Fruit fly (Drosophila melanogaster): ENCODE measurements around the gene CG46439.

CG46439 gene

dm6 chr3L:11119396-11119900 lies 23.4 kb upstream of the CG46439 start:
- no peak for TF ChIP-seq noc (tag; optimal IDR thresholded peaks at IDR 0.05)

- peak; percentile 38 for TF ChIP-seq noc (tag; optimal IDR thresholded peaks at IDR 0.05)
Measured at dm6 chr3L:11118627-11119395, 22.8 kb upstream of the CG46439 start.

DNA sequence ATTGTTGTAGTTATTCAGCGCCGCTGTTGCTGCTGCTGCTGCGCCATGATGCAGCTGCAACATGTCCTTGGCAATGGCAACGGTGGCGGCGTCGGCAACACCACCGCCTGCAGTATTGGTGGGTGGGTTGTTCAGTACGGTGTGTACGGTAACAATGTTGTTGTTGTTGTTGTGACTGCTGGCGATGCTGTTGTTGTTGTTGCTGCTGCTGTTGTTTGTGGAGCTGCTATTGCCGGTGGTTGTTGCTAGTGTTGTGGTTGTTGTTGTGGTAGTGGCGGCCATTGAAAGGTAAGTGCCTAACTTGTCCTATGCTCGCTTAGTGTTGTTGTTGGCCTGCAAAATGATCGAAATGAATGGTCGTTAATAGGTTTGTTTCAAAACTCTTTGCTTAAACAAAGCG lies 21.7 kb upstream of the CG46439 start:
- TF ChIP-seq noc (tag; optimal IDR thresholded peaks at IDR 0.05) = no peak

dm6 chr3L:11113198-11114197 lies 17.5 kb upstream of the CG46439 start, which contains the start of gene Sod1:
Gene Sod1 (minus strand): TSS chr3L:11113740.
- peak; percentile 44 for TF ChIP-seq noc (tag; optimal IDR thresholded peaks at IDR 0.05)

DNA sequence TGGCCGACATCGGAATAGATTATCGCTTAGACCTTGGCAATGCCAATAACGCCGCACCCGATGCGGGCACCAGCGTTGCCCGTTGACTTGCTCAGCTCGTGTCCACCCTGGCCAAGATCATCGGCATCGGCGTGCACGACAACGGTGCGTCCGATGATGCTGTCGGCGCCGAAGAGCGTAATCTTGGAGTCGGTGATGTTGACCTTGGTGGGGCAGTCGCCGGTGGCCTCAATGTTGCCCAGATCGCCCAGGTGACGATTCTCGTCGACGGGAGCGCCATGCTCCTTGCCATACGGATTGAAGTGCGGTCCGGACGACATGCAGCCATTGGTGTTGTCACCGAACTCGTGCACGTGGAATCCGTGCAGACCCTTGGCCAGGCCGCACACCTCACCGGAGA lies 16.4 kb upstream of the CG46439 start:
- no peak for TF ChIP-seq noc (tag; optimal IDR thresholded peaks at IDR 0.05)

DNA sequence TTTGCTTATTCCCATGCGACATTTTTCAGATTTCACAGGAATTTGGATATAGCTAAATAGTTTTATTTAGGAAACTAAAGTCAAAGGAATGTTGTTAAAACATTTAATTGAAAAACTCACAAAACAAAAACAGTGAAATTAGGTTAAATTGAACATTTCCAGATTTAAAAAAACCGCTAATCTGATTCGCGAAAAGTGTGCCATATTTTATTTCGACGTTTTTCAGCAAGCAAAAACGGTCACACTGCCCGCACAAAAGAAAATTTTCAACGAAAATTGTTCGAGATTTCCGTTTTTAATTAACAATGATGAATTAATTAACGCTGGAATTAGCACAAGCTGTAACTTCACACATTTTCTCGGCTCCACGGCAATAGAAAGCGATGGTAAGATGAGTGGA lies 13.4 kb upstream of the CG46439 start, which contains the start of the genes CG34012 and emei:
TSS of gene CG34012 (minus strand) at position 52 of the 400 bp plus-strand sequence.
TSS of gene emei (plus strand) at position 237 of the 400 bp plus-strand sequence.
- no peak for TF ChIP-seq noc (tag; optimal IDR thresholded peaks at IDR 0.05)

- TF ChIP-seq noc (tag; optimal IDR thresholded peaks at IDR 0.05) = no peak
Measured at dm6 chr3L:11107935-11108334, 11.9 kb upstream of the CG46439 start, which contains the start of gene CG12522. Gene CG12522 (plus strand): TSS chr3L:11108235.

DNA sequence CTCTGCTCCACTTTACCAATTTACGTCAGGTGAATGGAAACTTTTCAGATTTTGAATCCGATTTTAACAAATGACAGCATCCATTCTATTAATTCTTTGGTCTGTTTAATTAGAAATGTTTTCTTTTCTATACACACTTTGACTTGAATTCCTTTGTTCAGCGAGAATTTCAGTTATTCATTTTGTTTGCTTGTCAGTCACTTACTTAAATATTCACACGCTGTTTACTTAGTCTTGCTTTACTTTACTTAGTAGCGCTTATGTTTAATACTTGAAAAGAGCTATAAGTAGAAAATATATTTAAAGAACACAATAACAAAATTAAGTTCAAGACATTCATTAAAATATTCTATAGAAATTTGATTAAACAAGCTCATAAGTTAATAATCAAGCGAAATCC lies 11.4 kb upstream of the CG46439 start, which contains the start of gene CG32073:
TSS of gene CG32073 (minus strand) at position 151 of the 400 bp plus-strand sequence.
- no peak for TF ChIP-seq noc (tag; optimal IDR thresholded peaks at IDR 0.05)

- no peak for TF ChIP-seq noc (tag; optimal IDR thresholded peaks at IDR 0.05)
Measured at dm6 chr3L:11103773-11104172, 7.7 kb upstream of the CG46439 start, which contains the start of gene CG32071. Gene CG32071 (minus strand): TSS chr3L:11103873.

DNA sequence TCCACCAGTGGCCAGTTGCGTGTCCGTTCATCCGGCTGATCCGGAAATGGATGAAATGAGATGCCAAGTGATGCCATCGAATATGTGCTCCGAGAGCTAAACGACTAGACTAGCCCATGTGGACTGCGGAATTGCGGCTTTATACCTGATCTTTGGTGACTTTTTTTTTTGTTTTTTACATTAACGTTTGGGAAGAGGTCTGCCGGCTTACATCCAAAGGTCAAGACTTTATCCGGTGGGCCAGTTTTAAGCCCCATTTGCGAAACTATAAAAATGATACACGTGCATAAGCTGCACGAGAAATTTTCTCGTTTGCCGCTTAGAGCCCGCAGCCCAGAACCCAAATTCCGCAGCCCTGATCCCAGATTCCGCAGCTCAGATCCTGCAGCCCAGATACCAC lies 6.9 kb upstream of the CG46439 start, which contains the start of gene Elo68alpha:
TSS of gene Elo68alpha (minus strand) at position 101 of the 400 bp plus-strand sequence.
- no peak for TF ChIP-seq noc (tag; optimal IDR thresholded peaks at IDR 0.05)

DNA sequence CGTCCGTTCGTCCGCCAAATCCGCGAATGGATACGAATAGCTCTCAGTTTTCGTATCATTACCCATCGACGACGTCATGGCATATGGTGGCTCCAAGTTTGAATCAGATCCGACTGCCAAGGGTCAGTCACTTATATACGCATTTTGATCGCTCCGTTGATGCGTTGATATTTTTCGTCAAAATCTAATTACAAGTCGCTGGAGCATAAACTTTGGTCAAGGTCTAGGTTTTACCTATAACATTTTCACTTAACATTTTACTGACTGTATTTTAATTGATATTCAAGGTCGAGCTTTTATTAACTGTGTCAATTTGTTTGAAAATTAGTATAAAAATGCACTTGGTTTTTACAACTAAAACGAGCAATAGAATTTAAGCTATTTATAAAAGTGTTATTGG lies 5.6 kb upstream of the CG46439 start, which contains the start of gene Elo68beta:
TSS of gene Elo68beta (minus strand) at position 101 of the 400 bp plus-strand sequence.
- TF ChIP-seq noc (tag; optimal IDR thresholded peaks at IDR 0.05) = no peak

DNA sequence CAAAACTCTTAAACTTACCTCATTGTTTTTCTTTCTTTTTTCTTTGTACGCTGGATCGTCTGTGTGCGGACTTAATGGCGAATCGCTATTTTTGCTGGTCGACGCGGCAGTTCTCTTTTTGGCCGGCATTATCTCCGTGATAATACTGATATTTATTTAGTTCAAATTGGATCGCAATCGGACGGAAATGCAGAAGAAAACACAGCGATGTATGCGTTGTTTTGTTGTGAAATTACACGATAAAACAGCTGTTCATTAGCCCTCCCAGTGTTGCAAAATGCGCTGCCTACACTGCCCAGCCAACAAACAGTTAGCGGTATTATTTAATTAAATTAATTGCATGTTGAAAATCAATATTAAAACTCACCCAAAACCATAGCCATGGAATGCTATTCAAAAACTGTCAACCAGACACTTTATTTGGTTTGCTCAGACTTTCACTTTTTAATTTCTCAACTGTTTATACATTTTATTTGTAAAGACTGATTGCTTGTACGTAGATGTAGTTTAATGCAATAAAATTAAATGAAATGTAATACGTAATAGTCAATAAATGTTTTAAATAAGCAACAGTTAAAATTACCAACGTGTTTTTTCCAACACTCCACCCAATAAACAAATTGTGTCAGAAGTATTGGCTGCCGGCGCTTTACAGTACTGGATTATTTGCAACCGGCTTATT lies 2.1 kb upstream of the CG46439 start, which contains the start of the genes Irbp18 and APP-BP1:
TSS of gene Irbp18 (minus strand) at position 205 of the 682 bp plus-strand sequence.
TSS of gene APP-BP1 (plus strand) at position 431 of the 682 bp plus-strand sequence.
- TF ChIP-seq noc (tag; optimal IDR thresholded peaks at IDR 0.05) = peak; percentile 94

dm6 chr3L:11094279-11094678 lies 1.8 kb downstream of the CG46439 start:
- TF ChIP-seq noc (tag; optimal IDR thresholded peaks at IDR 0.05) = no peak

- TF ChIP-seq noc (tag; optimal IDR thresholded peaks at IDR 0.05) = peak; percentile 18
Measured at dm6 chr3L:11093046-11093520, 3.0 kb downstream of the CG46439 start, which contains the start of gene JIL-1. Gene JIL-1 (minus strand): TSS chr3L:11093193.

DNA sequence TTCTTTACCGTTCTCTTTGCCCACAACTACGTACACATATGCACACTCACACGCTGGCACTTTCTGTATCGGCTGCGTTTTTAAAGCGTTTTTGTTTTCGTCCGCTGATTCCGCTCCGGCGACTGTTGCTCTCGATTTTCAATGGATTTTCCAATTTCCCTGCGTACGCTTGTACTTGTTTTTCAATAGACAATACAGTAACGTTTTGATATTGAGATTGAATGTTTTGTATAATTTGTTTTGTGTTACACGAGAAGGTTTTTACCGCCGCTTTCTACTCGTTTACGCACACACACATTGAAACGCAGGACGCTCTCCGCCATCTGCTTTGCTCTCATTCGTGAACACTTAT lies 3.5 kb downstream of the CG46439 start:
- no peak for TF ChIP-seq noc (tag; optimal IDR thresholded peaks at IDR 0.05)
